Worm (Caenorhabditis elegans): ENCODE measurements around the gene C11H1.7.

DNA sequence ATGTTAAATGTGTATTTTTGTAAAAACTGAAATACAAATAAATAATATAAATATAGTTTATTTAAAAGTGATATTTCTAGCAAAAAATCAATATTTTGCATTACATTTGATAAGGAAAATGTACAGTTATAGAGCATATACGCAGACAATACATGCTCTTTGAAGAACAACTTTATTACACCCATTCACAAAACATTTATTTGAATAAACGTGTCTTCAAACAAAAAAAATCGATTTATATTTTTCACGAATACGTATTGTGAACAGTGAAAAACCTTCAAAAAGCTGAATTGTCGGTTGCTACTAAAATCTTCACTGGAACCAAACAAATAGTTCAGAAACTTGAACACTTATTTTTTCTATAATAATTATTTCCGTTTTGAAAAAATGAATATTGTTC lies 20.4 kb downstream of the C11H1.7 start, which contains the start of gene K04G11.3:
- TF ChIP-seq pha-4 (tag; optimal IDR thresholded peaks at IDR 0.05), result no peak
- no peak for TF ChIP-seq nhr-12 (tag; optimal IDR thresholded peaks at IDR 0.05)
- no peak for TF ChIP-seq unc-39 (tag; optimal IDR thresholded peaks at IDR 0.05)
- TF ChIP-seq ces-1 (GFP tag; optimal IDR thresholded peaks at IDR 0.05), result no peak
- no peak for TF ChIP-seq tbx-8 (GFP tag; optimal IDR thresholded peaks at IDR 0.05)
- TF ChIP-seq ceh-83 (GFP tag; optimal IDR thresholded peaks at IDR 0.05), result no peak
- no peak for TF ChIP-seq ceh-39 (tag; optimal IDR thresholded peaks at IDR 0.05)
- no peak for TF ChIP-seq sptf-1 (tag; optimal IDR thresholded peaks at IDR 0.05)
- no peak for TF ChIP-seq lin-13 (tag; optimal IDR thresholded peaks at IDR 0.05)
- TF ChIP-seq snpc-4 (tag; optimal IDR thresholded peaks at IDR 0.05), result no peak
- no peak for TF ChIP-seq nhr-76 (tag; optimal IDR thresholded peaks at IDR 0.05)

All from whole organism, mixed stage, embryonic.